Worm (Caenorhabditis elegans): ENCODE results near the gene snt-2.

DNA sequence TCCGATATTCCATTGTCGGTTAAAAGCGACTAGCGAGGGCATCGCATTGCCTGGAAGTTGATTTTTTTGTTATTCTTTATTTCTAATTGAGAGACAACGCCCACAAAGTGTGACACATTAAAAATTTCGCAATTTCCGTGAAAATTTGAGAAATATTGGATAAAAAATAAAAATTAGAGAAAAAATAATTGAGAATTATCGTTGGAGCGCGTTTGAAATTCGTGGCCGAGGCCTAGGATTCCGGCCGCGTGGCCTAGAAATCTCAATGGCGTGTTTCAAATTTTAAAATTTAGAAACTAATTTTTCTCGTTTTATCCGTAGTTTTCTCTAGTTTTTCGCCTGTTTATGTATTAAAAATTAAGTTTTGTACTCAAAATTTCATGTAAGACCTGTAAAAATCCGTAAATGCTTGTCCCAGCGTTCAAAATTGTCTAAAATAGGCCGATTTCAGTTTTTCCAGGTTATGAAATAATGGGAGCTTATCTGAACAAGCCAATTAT lies 10.2 kb downstream of the snt-2 start, which contains the start of the genes dagl-2 and ppm-1.G:
- TF ChIP-seq hlh-17 (GFP tag; optimal IDR thresholded peaks at IDR 0.05; ENCODE audit: borderline replicate concordance), result no peak
- peak; percentile 68 for TF ChIP-seq C04F5.9 (tag; optimal IDR thresholded peaks at IDR 0.05)
- peak in 1 of 6 experiments; percentile 67 for TF ChIP-seq elt-3 (tag; optimal IDR thresholded peaks at IDR 0.05)
- peak; percentile 19 for TF ChIP-seq fkh-10 (GFP tag; optimal IDR thresholded peaks at IDR 0.05)
- no peak for TF ChIP-seq unc-30 (tag; optimal IDR thresholded peaks at IDR 0.05)
- no peak for TF ChIP-seq alr-1 (tag; optimal IDR thresholded peaks at IDR 0.05; ENCODE audit: borderline replicate concordance)
- TF ChIP-seq unc-62 (GFP tag; optimal IDR thresholded peaks at IDR 0.05), result no peak
- TF ChIP-seq nhr-237 (tag; optimal IDR thresholded peaks at IDR 0.05), result no peak
- TF ChIP-seq skn-1 (tag; optimal IDR thresholded peaks at IDR 0.05), result peak; percentile 85
- peak; percentile 66 for TF ChIP-seq blmp-1 (tag; optimal IDR thresholded peaks at IDR 0.05)
- peak; percentile 12 for TF ChIP-seq F16B12.6 (tag; optimal IDR thresholded peaks at IDR 0.05)
- no peak for TF ChIP-seq tlp-1 (tag; optimal IDR thresholded peaks at IDR 0.05)
- no peak for TF ChIP-seq ztf-4 (tag; optimal IDR thresholded peaks at IDR 0.05)
